Fruit fly (Drosophila melanogaster) whole organism, embryonic: ENCODE data around the gene Sems.

Source experiments
- Blimp-1 ChIP-seq: fragments of 200-800 bp; sonication (Bioruptor generic); optimal IDR thresholded peaks from 3 replicates; lab custom pipeline; 2018; ENCODE audit warnings: missing biosample characterization, missing genetic modification characterization, mild to moderate bottlenecking, moderate library complexity, missing genetic modification reagents
- CG10209 ChIP-seq: fragments of 200-800 bp; sonication (Bioruptor generic); optimal IDR thresholded peaks from 3 replicates; lab custom pipeline; 2017; ENCODE audit warnings: missing biosample characterization, mild to moderate bottlenecking, missing genetic modification characterization, missing genetic modification reagents
- CG10431 ChIP-seq: fragments of 200-800 bp; sonication (Bioruptor generic); optimal IDR thresholded peaks from 3 replicates; lab custom pipeline; 2018; ENCODE audit warnings: missing biosample characterization, mild to moderate bottlenecking, missing genetic modification characterization
- CG11093 ChIP-seq: fragments of 200-800 bp; sonication (Bioruptor generic); IDR thresholded peaks from 3 replicates; pipeline ENCODE4 v1.3.6; 2022; ENCODE audit warnings: missing biosample characterization, missing genetic modification characterization
- CG11398 ChIP-seq: fragments of 200-800 bp; sonication (Bioruptor generic); optimal IDR thresholded peaks from 2 replicates; lab custom pipeline; 2016; ENCODE audit warnings: missing biosample characterization, missing genetic modification characterization
- CG12071 ChIP-seq: fragments of 200-800 bp; sonication (Bioruptor generic); optimal IDR thresholded peaks from 3 replicates; lab custom pipeline; 2018; ENCODE audit warnings: missing biosample characterization, mild to moderate bottlenecking, missing genetic modification characterization
- CG12104 ChIP-seq: fragments of 200-800 bp; sonication (Bioruptor generic); optimal IDR thresholded peaks from 3 replicates; lab custom pipeline; 2016; ENCODE audit warnings: missing biosample characterization, missing genetic modification characterization
- CG12299 ChIP-seq: fragments of 200-800 bp; sonication (Bioruptor generic); optimal IDR thresholded peaks from 2 replicates; lab custom pipeline; 2018; ENCODE audit warnings: missing biosample characterization, mild to moderate bottlenecking, missing genetic modification characterization
- CG1233 ChIP-seq: fragments of 200-800 bp; sonication (Bioruptor generic); optimal IDR thresholded peaks from 4 replicates; lab custom pipeline; 2018; ENCODE audit warnings: missing biosample characterization, mild to moderate bottlenecking, missing genetic modification characterization
- CG12391 ChIP-seq: fragments of 200-800 bp; sonication (Bioruptor generic); optimal IDR thresholded peaks from 3 replicates; lab custom pipeline; 2018; ENCODE audit warnings: missing biosample characterization, mild to moderate bottlenecking, missing genetic modification characterization, moderate library complexity
- CG13894 ChIP-seq: fragments of 200-800 bp; sonication (Bioruptor generic); optimal IDR thresholded peaks from 3 replicates; lab custom pipeline; 2018; ENCODE audit warnings: missing biosample characterization, mild to moderate bottlenecking, missing genetic modification characterization, moderate library complexity
- CG14860 ChIP-seq: fragments of 200-800 bp; sonication (Bioruptor generic); IDR thresholded peaks from 3 replicates; pipeline ENCODE4 v1.3.6; 2022; ENCODE audit warnings: missing biosample characterization, missing genetic modification characterization; ENCODE audit not compliant: partially characterized antibody
- CG14965 ChIP-seq: fragments of 200-800 bp; sonication (Bioruptor generic); optimal IDR thresholded peaks from 2 replicates; lab custom pipeline; 2016; ENCODE audit warnings: missing biosample characterization, missing genetic modification characterization, borderline replicate concordance
- CG1529 ChIP-seq: fragments of 200-800 bp; sonication (Bioruptor generic); optimal IDR thresholded peaks from 3 replicates; lab custom pipeline; 2018; ENCODE audit warnings: missing biosample characterization, missing genetic modification characterization
- CG15601 ChIP-seq: fragments of 200-800 bp; sonication (Bioruptor generic); optimal IDR thresholded peaks from 3 replicates; lab custom pipeline; 2019; ENCODE audit warnings: missing biosample characterization, mild to moderate bottlenecking, missing genetic modification characterization, moderate library complexity
- CG17328 ChIP-seq: fragments of 200-800 bp; sonication (Bioruptor generic); IDR thresholded peaks from 2 replicates; pipeline ENCODE4 v1.3.6; 2022; ENCODE audit warnings: missing biosample characterization, missing genetic modification characterization
- CG1792 ChIP-seq: fragments of 200-800 bp; sonication (Bioruptor generic); optimal IDR thresholded peaks from 2 replicates; lab custom pipeline; 2016; ENCODE audit warnings: missing biosample characterization, missing genetic modification characterization
- CG18619 ChIP-seq: fragments of 200-800 bp; sonication (Bioruptor generic); optimal IDR thresholded peaks from 3 replicates; lab custom pipeline; 2017; ENCODE audit warnings: missing biosample characterization, mild to moderate bottlenecking, missing genetic modification characterization
- CG2116 ChIP-seq: fragments of 200-800 bp; sonication (Bioruptor generic); optimal IDR thresholded peaks from 3 replicates; lab custom pipeline; 2018; ENCODE audit warnings: missing biosample characterization, mild to moderate bottlenecking, missing genetic modification characterization
- CG32532 ChIP-seq: fragments of 200-800 bp; sonication (Bioruptor generic); IDR thresholded peaks from 2 replicates; pipeline ENCODE4 v1.3.6; 2022; ENCODE audit warnings: missing biosample characterization, missing genetic modification characterization
- CG4328 ChIP-seq: fragments of 200-800 bp; sonication (Bioruptor generic); optimal IDR thresholded peaks from 3 replicates; lab custom pipeline; 2017; ENCODE audit warnings: missing biosample characterization, missing genetic modification reagents, missing genetic modification characterization
- CG5180 ChIP-seq: fragments of 200-800 bp; sonication (Bioruptor generic); optimal IDR thresholded peaks from 3 replicates; lab custom pipeline; 2017; ENCODE audit warnings: missing biosample characterization, missing genetic modification characterization, mild to moderate bottlenecking, moderate library complexity, missing genetic modification reagents
- CG6175 ChIP-seq: fragments of 200-800 bp; sonication (Bioruptor generic); IDR thresholded peaks from 3 replicates; pipeline ENCODE4 v1.3.6; 2022; ENCODE audit warnings: missing biosample characterization, missing genetic modification characterization
- CG7556 ChIP-seq: fragments of 200-800 bp; sonication (Bioruptor generic); optimal IDR thresholded peaks from 2 replicates; lab custom pipeline; 2017; ENCODE audit warnings: missing biosample characterization, mild to moderate bottlenecking, missing genetic modification characterization
- CG7839 ChIP-seq: fragments of 200-800 bp; sonication (Bioruptor generic); optimal IDR thresholded peaks from 3 replicates; lab custom pipeline; 2018; ENCODE audit warnings: missing biosample characterization, mild to moderate bottlenecking, missing genetic modification characterization, moderate library complexity
- CG8290 ChIP-seq, 3 experiments: fragments of 200-800 bp; sonication (Bioruptor generic); optimal IDR thresholded peaks; 2 replicates each; lab custom pipeline; 2016 to 2019; ENCODE audit warnings: missing biosample characterization in 3 of 3, missing genetic modification characterization in 3 of 3, mild to moderate bottlenecking in 2 of 3, moderate library complexity in 1 of 3
- Elba2 ChIP-seq: fragments of 200-800 bp; sonication (Bioruptor generic); optimal IDR thresholded peaks from 3 replicates; lab custom pipeline; 2016; ENCODE audit warnings: missing biosample characterization, missing genetic modification characterization
- Ets65A ChIP-seq: fragments of 200-800 bp; sonication (Bioruptor generic); peaks from one replicate; lab custom pipeline; 2016; ENCODE audit warnings: missing biosample characterization, missing genetic modification characterization
- Fer2 ChIP-seq: fragments of 200-800 bp; sonication (Bioruptor generic); optimal IDR thresholded peaks from 2 replicates; lab custom pipeline; 2018; ENCODE audit warnings: missing biosample characterization, mild to moderate bottlenecking, missing genetic modification characterization, moderate library complexity
- Meics ChIP-seq: fragments of 200-800 bp; sonication (Bioruptor generic); optimal IDR thresholded peaks from 2 replicates; lab custom pipeline; 2017; ENCODE audit warnings: missing biosample characterization, mild to moderate bottlenecking, missing genetic modification characterization
- NC2β ChIP-seq: fragments of 200-800 bp; sonication (Bioruptor generic); optimal IDR thresholded peaks from 2 replicates; lab custom pipeline; 2016; ENCODE audit warnings: missing biosample characterization, missing genetic modification characterization
- Sox100B ChIP-seq: fragments of 200-800 bp; sonication (Bioruptor generic); optimal IDR thresholded peaks from 3 replicates; lab custom pipeline; 2018; ENCODE audit warnings: missing biosample characterization, mild to moderate bottlenecking, missing genetic modification characterization
- Trl ChIP-seq, 3 experiments: fragments of >200 bp in 2 of 3; fragments of 200-800 bp in 1 of 3; sonication (Bioruptor generic) in 1 of 3; optimal IDR thresholded peaks; 2 replicates in 1 of 3; 3 replicates in 2 of 3; lab custom pipeline; 2016 to 2017; ENCODE audit warnings: missing biosample characterization in 1 of 3, missing genetic modification characterization in 1 of 3
- bcd ChIP-seq: fragments of 200-800 bp; sonication (Bioruptor generic); optimal IDR thresholded peaks from 2 replicates; lab custom pipeline; 2017; ENCODE audit warnings: missing biosample characterization, mild to moderate bottlenecking, missing genetic modification characterization
- croc ChIP-seq: fragments of 200-800 bp; sonication (Bioruptor generic); conservative IDR thresholded peaks from 3 replicates; pipeline ENCODE4 v1.3.6; 2022; ENCODE audit warnings: missing biosample characterization, missing genetic modification characterization
- eve ChIP-seq, 2 experiments: fragments of >200 bp; optimal IDR thresholded peaks; 2 replicates each; lab custom pipeline; 2017; ENCODE audit warnings: missing biosample characterization in 2 of 2, missing genetic modification characterization in 2 of 2
- exex ChIP-seq: fragments of 200-800 bp; sonication (Bioruptor generic); optimal IDR thresholded peaks from 4 replicates; lab custom pipeline; 2018; ENCODE audit warnings: missing biosample characterization, mild to moderate bottlenecking, missing genetic modification characterization, moderate library complexity
- eyg ChIP-seq: fragments of 200-800 bp; sonication (Bioruptor generic); optimal IDR thresholded peaks from 3 replicates; lab custom pipeline; 2016; ENCODE audit warnings: missing biosample characterization, missing genetic modification characterization
- fd64A ChIP-seq: fragments of 200-800 bp; sonication (Bioruptor generic); optimal IDR thresholded peaks from 3 replicates; lab custom pipeline; 2018; ENCODE audit warnings: missing biosample characterization, mild to moderate bottlenecking, missing genetic modification characterization
- insv ChIP-seq, 2 experiments: fragments of 200-800 bp; sonication (Bioruptor generic); optimal IDR thresholded peaks; 3 replicates each; lab custom pipeline; 2016 to 2018; ENCODE audit warnings: missing biosample characterization in 2 of 2, missing genetic modification characterization in 2 of 2
- kni ChIP-seq: fragments of 200-800 bp; sonication (Bioruptor generic); optimal IDR thresholded peaks from 3 replicates; lab custom pipeline; 2017; ENCODE audit warnings: mild to moderate bottlenecking, missing biosample characterization, missing genetic modification reagents, missing genetic modification characterization
- nau ChIP-seq: fragments of 200-800 bp; sonication (Bioruptor generic); optimal IDR thresholded peaks from 3 replicates; lab custom pipeline; 2017; ENCODE audit warnings: missing biosample characterization, mild to moderate bottlenecking, missing genetic modification characterization, missing genetic modification reagents
- odd ChIP-seq: fragments of 200-800 bp; sonication (Bioruptor generic); optimal IDR thresholded peaks from 2 replicates; lab custom pipeline; 2017; ENCODE audit warnings: missing biosample characterization, mild to moderate bottlenecking, missing genetic modification characterization
- otp ChIP-seq: fragments of 200-800 bp; sonication (Bioruptor generic); IDR thresholded peaks from 3 replicates; pipeline ENCODE4, ENCODE4 v1.3.6; 2022; ENCODE audit warnings: missing biosample characterization, missing genetic modification characterization
- sens ChIP-seq: fragments of 200-800 bp; sonication (Bioruptor generic); peaks from one replicate; lab custom pipeline; 2016; ENCODE audit warnings: missing biosample characterization, missing genetic modification characterization
- ssp ChIP-seq: fragments of 200-800 bp; sonication (Bioruptor generic); IDR thresholded peaks from 2 replicates; pipeline ENCODE4 v1.3.6; 2022; ENCODE audit warnings: missing biosample characterization, missing genetic modification characterization
- tap ChIP-seq: fragments of 200-800 bp; optimal IDR thresholded peaks from 3 replicates; lab custom pipeline; 2019; ENCODE audit warnings: missing biosample characterization, mild to moderate bottlenecking, missing genetic modification characterization, moderate library complexity
- tio ChIP-seq: fragments of 200-800 bp; sonication (Bioruptor generic); optimal IDR thresholded peaks from 2 replicates; lab custom pipeline; 2017; ENCODE audit warnings: missing biosample characterization, missing genetic modification characterization, inconsistent platforms
- twi ChIP-seq: fragments of 200-800 bp; optimal IDR thresholded peaks from 2 replicates; lab custom pipeline; 2019; ENCODE audit warnings: missing biosample characterization, mild to moderate bottlenecking, missing genetic modification characterization, moderate library complexity
- wek ChIP-seq: fragments of 200-800 bp; sonication (Bioruptor generic); optimal IDR thresholded peaks from 3 replicates; lab custom pipeline; 2018; ENCODE audit warnings: missing biosample characterization, mild to moderate bottlenecking, missing genetic modification characterization, moderate library complexity

Gene Sems

DNA sequence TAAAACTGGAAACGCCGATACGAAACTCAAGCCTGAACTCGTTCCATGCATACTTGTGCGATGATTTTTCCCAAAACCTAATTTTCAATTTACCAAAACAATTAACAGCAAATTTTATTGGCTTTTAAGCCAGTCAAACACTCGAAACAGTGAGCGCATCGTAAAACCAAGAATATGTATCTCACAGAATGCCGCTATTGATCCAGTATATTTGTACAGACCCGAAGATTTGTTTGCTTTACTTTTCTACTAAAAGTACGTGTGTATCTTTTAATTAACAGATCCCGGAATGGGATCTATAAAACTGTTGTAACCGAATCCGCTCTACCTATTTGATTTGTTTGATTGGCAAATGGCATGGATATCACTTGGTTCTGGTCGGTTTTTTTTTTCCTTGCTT, 2.4 kb downstream of the Sems start (continued):
- TF ChIP-seq CG7556 (GFP tag; lab: Kevin White, UChicago) (no peak), CG12071 (GFP tag; lab: Kevin White, UChicago) (peak; percentile 28), Fer2 (no peak), CG1792 (GFP tag; lab: Kevin White, UChicago) (no peak), tap (tag; lab: Kevin White, UChicago) (no peak), CG1233 (peak; percentile 22), otp (GFP tag; lab: Robert Waterston, UW) (peak; percentile 64; the same call in 1 of the 3 replicates), CG4328 (GFP tag; lab: Kevin White, UChicago) (peak; percentile 1), eyg (GFP tag; lab: Kevin White, UChicago) (no peak), CG10209 (GFP tag; lab: Kevin White, UChicago) (peak; percentile 37), tio (GFP tag; lab: Kevin White, UChicago) (peak; percentile 12), CG13894 (no peak), CG2116 (GFP tag; lab: Kevin White, UChicago) (peak; percentile 22), CG14860 (GFP tag; lab: Robert Waterston, UW) (no peak), ssp (GFP tag; lab: Robert Waterston, UW) (no peak), CG11398 (GFP tag; lab: Kevin White, UChicago) (peak; percentile 6), CG1529 (GFP tag; lab: Kevin White, UChicago) (peak; percentile 20), exex (tag; lab: Kevin White, UChicago) (no peak), CG14965 (GFP tag; lab: Kevin White, UChicago) (peak; percentile 31), CG6175 (GFP tag; lab: Robert Waterston, UW) (no peak), CG12104 (peak; percentile 17), Sox100B (GFP tag; lab: Kevin White, UChicago) (peak; percentile 32), CG15601 (tag; lab: Kevin White, UChicago) (peak; percentile 60), CG18619 (GFP tag; lab: Kevin White, UChicago) (peak; percentile 27), CG12299 (no peak), Elba2 (GFP tag; lab: Kevin White, UChicago) (no peak), kni (GFP tag; lab: Kevin White, UChicago) (peak; percentile 77), bcd (GFP tag; lab: Kevin White, UChicago) (no peak), CG32532 (GFP tag; lab: Robert Waterston, UW) (no peak), NC2β (GFP tag; lab: Kevin White, UChicago) (peak; percentile 31), fd64A (GFP tag; lab: Kevin White, UChicago) (peak; percentile 53), CG7839 (tag; lab: Kevin White, UChicago) (no peak), Meics (GFP tag; lab: Kevin White, UChicago) (peak; percentile 5), odd (GFP tag; lab: Kevin White, UChicago) (peak; percentile 56), CG11093 (GFP tag; lab: Robert Waterston, UW) (no peak), insv (GFP tag; optimal IDR thresholded peaks at IDR 0.05; lab: Kevin White, UChicago) (no peak), twi (tag; lab: Kevin White, UChicago) (no peak), Ets65A (GFP tag; lab: Kevin White, UChicago) (peak; percentile 79), Trl (optimal IDR thresholded peaks at IDR 0.05; lab: Kevin White, UChicago) (no peak), Trl (GFP tag; optimal IDR thresholded peaks at IDR 0.05; lab: Kevin White, UChicago) (peak; percentile 29), CG10431 (GFP tag; lab: Kevin White, UChicago) (peak; percentile 36), Blimp-1 (GFP tag; lab: Kevin White, UChicago) (peak; percentile 41), sens (GFP tag; lab: Kevin White, UChicago) (peak; percentile 85), eve (GFP tag; optimal IDR thresholded peaks at IDR 0.05; lab: Kevin White, UChicago) (peak in 1 of 2 experiments; percentile 1), wek (GFP tag; lab: Kevin White, UChicago) (peak; percentile 56), croc (GFP tag; lab: Robert Waterston, UW) (no peak), nau (no peak), CG17328 (GFP tag; lab: Robert Waterston, UW) (no peak), CG12391 (no peak), CG5180 (peak; percentile 25), CG8290 (GFP tag; optimal IDR thresholded peaks at IDR 0.05; lab: Kevin White, UChicago) (no peak), CG8290 (tag; optimal IDR thresholded peaks at IDR 0.05; lab: Kevin White, UChicago) (peak in 1 of 2 experiments; percentile 12)
